Worm (Caenorhabditis elegans) whole organism, L4 larva: ENCODE measurements around the gene srw-67.

Experiments
- ceh-32 ChIP-seq: sonication (generic microtip); optimal IDR thresholded peaks from 2 replicates; lab custom pipeline; 2016; ENCODE audit warnings: mild to moderate bottlenecking, missing genetic modification characterization, missing compliant biosample characterization; ENCODE audit not compliant: poor library complexity
- ceh-82 ChIP-seq: sonication (generic microtip); optimal IDR thresholded peaks from 2 replicates; lab custom pipeline; 2017; ENCODE audit warnings: missing biosample characterization, missing genetic modification characterization
- daf-16 ChIP-seq, 3 experiments: sonication (generic microtip); optimal IDR thresholded peaks; 2 replicates each; lab custom pipeline; 2016 to 2017; ENCODE audit warnings: missing genetic modification characterization in 3 of 3, missing genetic modification reagents in 3 of 3, mild to moderate bottlenecking in 2 of 3, missing compliant biosample characterization in 2 of 3, missing biosample characterization in 1 of 3, moderate library complexity in 1 of 3
- fos-1 ChIP-seq: fragments of 150-350 bp; optimal IDR thresholded peaks from 2 replicates; lab custom pipeline; 2014; ENCODE audit warnings: missing biosample characterization, missing genetic modification characterization
- mdl-1 ChIP-seq, 2 experiments: fragments of 150-350 bp in 1 of 2; sonication (generic microtip) in 1 of 2; optimal IDR thresholded peaks; 2 replicates each; lab custom pipeline; 2014 to 2017; ENCODE audit warnings: missing biosample characterization in 2 of 2, missing genetic modification characterization in 2 of 2
- mdt-29 ChIP-seq: fragments of 200-800 bp; sonication (Bioruptor generic); IDR thresholded peaks from 2 replicates; pipeline ENCODE4 v1.3.6; 2022; ENCODE audit warnings: missing genetic modification reagents, missing genetic modification characterization, missing compliant biosample characterization
- mep-1 ChIP-seq: fragments of 150-350 bp; sonication (generic microtip); optimal IDR thresholded peaks from 3 replicates; lab custom pipeline; 2014; ENCODE audit warnings: missing biosample characterization, missing genetic modification characterization
- pqm-1 ChIP-seq: sonication (generic microtip); optimal IDR thresholded peaks from 2 replicates; lab custom pipeline; 2017; ENCODE audit warnings: missing biosample characterization, missing genetic modification characterization

DNA sequence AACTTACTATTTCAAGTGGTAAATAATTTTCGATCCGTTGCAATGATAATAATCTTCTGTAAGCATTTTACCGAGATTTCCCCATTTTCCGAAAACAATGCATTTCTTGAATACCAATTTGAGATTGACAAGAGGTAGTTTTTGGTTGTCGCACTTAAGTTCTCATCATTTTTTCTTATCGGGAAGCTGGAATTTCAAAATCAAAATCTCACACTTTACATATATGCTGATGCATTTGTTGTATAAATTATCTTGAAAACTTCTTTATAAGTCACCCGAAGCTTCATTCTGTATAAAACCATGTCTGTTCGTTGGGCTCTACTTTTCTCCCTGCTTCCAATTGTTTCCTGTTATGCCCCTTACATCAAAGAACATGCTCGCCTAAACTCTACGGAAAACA is 34.0 kb downstream of the srw-67 start, which contains the start of gene try-11:
- no peak for TF ChIP-seq pqm-1
- no peak for TF ChIP-seq mep-1 (tag; lab: Kevin White, UChicago)
- TF ChIP-seq mdl-1 (tag; optimal IDR thresholded peaks at IDR 0.05; lab: Kevin White, UChicago) = no peak
- no peak for TF ChIP-seq ceh-32 (tag; lab: Kevin White, UChicago)
- TF ChIP-seq fos-1 (tag; lab: Kevin White, UChicago) = no peak
- TF ChIP-seq daf-16 (GFP tag; optimal IDR thresholded peaks at IDR 0.05; lab: Kevin White, UChicago) = no peak
- no peak for TF ChIP-seq daf-16 (tag; optimal IDR thresholded peaks at IDR 0.05; lab: Kevin White, UChicago)
- no peak for TF ChIP-seq mdt-29 (GFP tag; lab: Robert Waterston, UW)
- no peak for TF ChIP-seq ceh-82 (tag; lab: Kevin White, UChicago)
